In genomic region chr3R:4961946-4962345, dm6 we compare ENCODE assay signal across 4 fruit fly cellular contexts.
A peak's percentile ranks its signal among the peaks of the same experiment; 100 is the strongest.
TF ChIP-seq lines count a peak whose summit lies in the region.

No protein-coding gene starts in this region.

- TF ChIP-seq CTCF in whole organism, embryonic (GFP tag; optimal IDR thresholded peaks at IDR 0.05; lab: Kevin White, UChicago), result no peak

TF ChIP-seq in whole organism, adult, 20 proteins besides CTCF, POLR2A, EP300 and RAD21:
- no peak for TF ChIP-seq cic (GFP tag; optimal IDR thresholded peaks at IDR 0.05; lab: Kevin White, UChicago)
- TF ChIP-seq kay (GFP tag; lab: Kevin White, UChicago; ENCODE audit: borderline replicate concordance), result peak; percentile 2
TF ChIP-seq in whole organism, adult: peak in this region for 1.

TF ChIP-seq in whole organism, embryonic, 481 proteins besides CTCF, POLR2A, EP300 and RAD21 (continues in another document):
- no peak for TF ChIP-seq Mrtf (GFP tag; IDR thresholded peaks at IDR 0.05; lab: Robert Waterston, UW)
- TF ChIP-seq CG8281 (tag; optimal IDR thresholded peaks at IDR 0.05; lab: Kevin White, UChicago), result peak; percentile 98
- TF ChIP-seq ewg (GFP tag; optimal IDR thresholded peaks at IDR 0.05; lab: Kevin White, UChicago), result no peak
- TF ChIP-seq chif (GFP tag; optimal IDR thresholded peaks at IDR 0.05; lab: Kevin White, UChicago), result no peak
- no peak for TF ChIP-seq Spps (tag; optimal IDR thresholded peaks at IDR 0.05; lab: Kevin White, UChicago)
- TF ChIP-seq en (GFP tag; optimal IDR thresholded peaks at IDR 0.05; lab: Kevin White, UChicago), result no peak
- TF ChIP-seq kni (GFP tag; optimal IDR thresholded peaks at IDR 0.05; lab: Kevin White, UChicago), result peak; percentile 77
- no peak for TF ChIP-seq CG31441 (GFP tag; IDR thresholded peaks at IDR 0.05; lab: Robert Waterston, UW)
- TF ChIP-seq CG18262 (tag; optimal IDR thresholded peaks at IDR 0.05; lab: Kevin White, UChicago), result no peak
- no peak for TF ChIP-seq Blimp-1 (GFP tag; optimal IDR thresholded peaks at IDR 0.05; lab: Kevin White, UChicago)
- TF ChIP-seq CG9215 (GFP tag; IDR thresholded peaks at IDR 0.05; lab: Robert Waterston, UW), result no peak
- TF ChIP-seq Hr78 (GFP tag; optimal IDR thresholded peaks at IDR 0.05; lab: Kevin White, UChicago), result peak in 1 of 2 experiments; percentile 43
- no peak for TF ChIP-seq croc (GFP tag; conservative IDR thresholded peaks at IDR 0.05; lab: Robert Waterston, UW)
- no peak for TF ChIP-seq CG10979 (tag; optimal IDR thresholded peaks at IDR 0.05; lab: Kevin White, UChicago)
- TF ChIP-seq lola (GFP tag; optimal IDR thresholded peaks at IDR 0.05; lab: Kevin White, UChicago), result no peak
- no peak for TF ChIP-seq PHDP (tag; optimal IDR thresholded peaks at IDR 0.05; lab: Kevin White, UChicago)
- TF ChIP-seq lmd (GFP tag; IDR thresholded peaks at IDR 0.05; lab: Robert Waterston, UW), result no peak
- no peak for TF ChIP-seq CG8290 (GFP tag; optimal IDR thresholded peaks at IDR 0.05; lab: Kevin White, UChicago)
- no peak for TF ChIP-seq CG8290 (tag; optimal IDR thresholded peaks at IDR 0.05; lab: Kevin White, UChicago)
- TF ChIP-seq bowl (GFP tag; IDR thresholded peaks at IDR 0.05; lab: Robert Waterston, UW), result no peak
- TF ChIP-seq Med (GFP tag; lab: Kevin White, UChicago), result peak; percentile 65
- no peak for TF ChIP-seq D19A (tag; optimal IDR thresholded peaks at IDR 0.05; lab: Kevin White, UChicago)
- no peak for TF ChIP-seq crol (GFP tag; IDR thresholded peaks at IDR 0.05; lab: Robert Waterston, UW)
- TF ChIP-seq p53 (GFP tag; optimal IDR thresholded peaks at IDR 0.05; lab: Kevin White, UChicago), result no peak
- TF ChIP-seq Scr (GFP tag; IDR thresholded peaks at IDR 0.05; lab: Robert Waterston, UW; ENCODE audit: partially characterized antibody), result no peak
- no peak for TF ChIP-seq Aef1 (GFP tag; IDR thresholded peaks at IDR 0.05; lab: Robert Waterston, UW)
- no peak for TF ChIP-seq CG6654 (GFP tag; optimal IDR thresholded peaks at IDR 0.05; lab: Kevin White, UChicago)
- 0 out of 3 replicates have a peak, but pooled peaks have one; percentile 16 for TF ChIP-seq Opbp (GFP tag; IDR thresholded peaks at IDR 0.05; lab: Robert Waterston, UW; ENCODE audit: partially characterized antibody)
- TF ChIP-seq ro (GFP tag; IDR thresholded peaks at IDR 0.05; lab: Robert Waterston, UW), result no peak
- no peak for TF ChIP-seq CG17829 (tag; optimal IDR thresholded peaks at IDR 0.05; lab: Kevin White, UChicago)
- no peak for TF ChIP-seq pho (GFP tag; optimal IDR thresholded peaks at IDR 0.05; lab: Kevin White, UChicago)

TF ChIP-seq in whole organism, prepupa, 60 proteins besides CTCF, POLR2A, EP300 and RAD21:
- TF ChIP-seq achi (GFP tag; optimal IDR thresholded peaks at IDR 0.05; lab: Kevin White, UChicago) (no peak), CG6276 (GFP tag; optimal IDR thresholded peaks at IDR 0.05; lab: Kevin White, UChicago) (no peak), Sox15 (GFP tag; optimal IDR thresholded peaks at IDR 0.05; lab: Kevin White, UChicago) (no peak), Eip78C (GFP tag; lab: Kevin White, UChicago) (peak; percentile 21), CG6854 (GFP tag; optimal IDR thresholded peaks at IDR 0.05; lab: Kevin White, UChicago) (no peak)

TF ChIP-seq in whole organism, wandering third instar larva, 38 proteins besides CTCF, POLR2A, EP300 and RAD21:
- TF ChIP-seq Rel (GFP tag; optimal IDR thresholded peaks at IDR 0.05; lab: Kevin White, UChicago) (no peak), Rel (tag; optimal IDR thresholded peaks at IDR 0.05; lab: Kevin White, UChicago) (peak; percentile 68), h (GFP tag; optimal IDR thresholded peaks at IDR 0.05; lab: Kevin White, UChicago) (no peak), fru (GFP tag; optimal IDR thresholded peaks at IDR 0.05; lab: Kevin White, UChicago) (no peak), Dfd (GFP tag; optimal IDR thresholded peaks at IDR 0.05; lab: Kevin White, UChicago) (no peak), Dif (GFP tag; optimal IDR thresholded peaks at IDR 0.05; lab: Kevin White, UChicago; ENCODE audit: partially characterized antibody) (no peak), CG32264 (GFP tag; optimal IDR thresholded peaks at IDR 0.05; lab: Kevin White, UChicago) (no peak)
TF ChIP-seq in whole organism, wandering third instar larva: peak in this region for 1.
